Fruit fly (Drosophila melanogaster) whole organism, embryonic: ENCODE measurements around the gene klg.
A peak's percentile ranks its signal among the peaks of the same experiment; 100 is the strongest.

Source experiments
- Atf-2 ChIP-seq: fragments of 200-800 bp; sonication (Bioruptor generic); optimal IDR thresholded peaks from 2 replicates; lab custom pipeline; 2016; ENCODE audit warnings: missing biosample characterization, missing genetic modification characterization
- Bgb ChIP-seq: fragments of 200-800 bp; sonication (Bioruptor generic); IDR thresholded peaks from 2 replicates; pipeline ENCODE4 v1.3.6; 2022; ENCODE audit warnings: missing biosample characterization, missing genetic modification characterization; ENCODE audit not compliant: partially characterized antibody
- CG10147 ChIP-seq: fragments of 200-800 bp; sonication (Bioruptor generic); optimal IDR thresholded peaks from 2 replicates; lab custom pipeline; 2019; ENCODE audit warnings: missing biosample characterization, mild to moderate bottlenecking, missing genetic modification characterization, moderate library complexity
- CG10543 ChIP-seq: fragments of 200-800 bp; sonication (Bioruptor generic); optimal IDR thresholded peaks from 3 replicates; lab custom pipeline; 2017; ENCODE audit warnings: missing biosample characterization, mild to moderate bottlenecking, missing genetic modification characterization, moderate library complexity
- CG10959 ChIP-seq: fragments of 200-800 bp; sonication (Bioruptor generic); IDR thresholded peaks from 2 replicates; pipeline ENCODE4 v1.3.6; 2022; ENCODE audit warnings: missing biosample characterization, missing genetic modification characterization
- CG11093 ChIP-seq: fragments of 200-800 bp; sonication (Bioruptor generic); IDR thresholded peaks from 3 replicates; pipeline ENCODE4 v1.3.6; 2022; ENCODE audit warnings: missing biosample characterization, missing genetic modification characterization
- CG11695 ChIP-seq: fragments of 200-800 bp; sonication (Bioruptor generic); IDR thresholded peaks from 3 replicates; pipeline ENCODE4 v1.3.6; 2022; ENCODE audit warnings: missing biosample characterization, missing genetic modification characterization
- CG12071 ChIP-seq: fragments of 200-800 bp; sonication (Bioruptor generic); optimal IDR thresholded peaks from 3 replicates; lab custom pipeline; 2018; ENCODE audit warnings: missing biosample characterization, mild to moderate bottlenecking, missing genetic modification characterization
- CG12744 ChIP-seq: fragments of 200-800 bp; sonication (Bioruptor generic); optimal IDR thresholded peaks from 2 replicates; lab custom pipeline; 2016; ENCODE audit warnings: missing biosample characterization, missing genetic modification characterization
- CG12769 ChIP-seq: fragments of 200-800 bp; sonication (Bioruptor generic); optimal IDR thresholded peaks from 2 replicates; lab custom pipeline; 2019; ENCODE audit warnings: missing biosample characterization, mild to moderate bottlenecking, missing genetic modification characterization, moderate library complexity
- CG1529 ChIP-seq: fragments of 200-800 bp; sonication (Bioruptor generic); optimal IDR thresholded peaks from 3 replicates; lab custom pipeline; 2018; ENCODE audit warnings: missing biosample characterization, missing genetic modification characterization
- CG1647 ChIP-seq: fragments of 200-800 bp; sonication (Bioruptor generic); optimal IDR thresholded peaks from 3 replicates; lab custom pipeline; 2016; ENCODE audit warnings: missing biosample characterization, missing genetic modification characterization
- CG17612 ChIP-seq: fragments of 200-800 bp; sonication (Bioruptor generic); IDR thresholded peaks from 2 replicates; pipeline ENCODE4 v1.3.6; 2022; ENCODE audit warnings: missing biosample characterization, missing genetic modification characterization
- CG18619 ChIP-seq: fragments of 200-800 bp; sonication (Bioruptor generic); optimal IDR thresholded peaks from 3 replicates; lab custom pipeline; 2017; ENCODE audit warnings: missing biosample characterization, mild to moderate bottlenecking, missing genetic modification characterization
- CG2129 ChIP-seq: fragments of 200-800 bp; sonication (Bioruptor generic); IDR thresholded peaks from 2 replicates; pipeline ENCODE4 v1.3.6; 2022; ENCODE audit warnings: missing biosample characterization, missing genetic modification characterization; ENCODE audit not compliant: partially characterized antibody
- CG2202 ChIP-seq: fragments of 200-800 bp; sonication (Bioruptor generic); optimal IDR thresholded peaks from 2 replicates; lab custom pipeline; 2018; ENCODE audit warnings: missing biosample characterization, mild to moderate bottlenecking, missing genetic modification characterization
- CG32767 ChIP-seq: fragments of 200-800 bp; sonication (Bioruptor generic); IDR thresholded peaks from 2 replicates; pipeline ENCODE4 v1.3.6; 2022; ENCODE audit warnings: missing biosample characterization, missing genetic modification characterization
- CG33213 ChIP-seq: fragments of 200-800 bp; sonication (Bioruptor generic); optimal IDR thresholded peaks from 3 replicates; lab custom pipeline; 2016; ENCODE audit warnings: missing biosample characterization, missing genetic modification characterization
- CG4282 ChIP-seq: fragments of 200-800 bp; sonication (Bioruptor generic); optimal IDR thresholded peaks from 2 replicates; lab custom pipeline; 2016; ENCODE audit warnings: missing biosample characterization, missing genetic modification characterization
- CG4707 ChIP-seq: fragments of 200-800 bp; sonication (Bioruptor generic); optimal IDR thresholded peaks from 2 replicates; lab custom pipeline; 2018; ENCODE audit warnings: missing biosample characterization, mild to moderate bottlenecking, missing genetic modification characterization, moderate library complexity
- CG7745 ChIP-seq: fragments of 200-800 bp; sonication (Bioruptor generic); optimal IDR thresholded peaks from 2 replicates; lab custom pipeline; 2018; ENCODE audit warnings: missing biosample characterization, mild to moderate bottlenecking, missing genetic modification characterization, moderate library complexity
- CG8359 ChIP-seq: fragments of 200-800 bp; sonication (Bioruptor generic); optimal IDR thresholded peaks from 2 replicates; lab custom pipeline; 2017; ENCODE audit warnings: missing biosample characterization, mild to moderate bottlenecking, missing genetic modification characterization, borderline replicate concordance
- CG8478 ChIP-seq: fragments of >200 bp; optimal IDR thresholded peaks from 2 replicates; lab custom pipeline; 2018
- CkIIα-i1 ChIP-seq: fragments of 200-800 bp; sonication (Bioruptor generic); IDR thresholded peaks from 2 replicates; pipeline ENCODE4 v1.3.6; 2022; ENCODE audit warnings: missing biosample characterization, missing genetic modification characterization
- CrebB ChIP-seq: fragments of 200-800 bp; sonication (Bioruptor generic); optimal IDR thresholded peaks from 3 replicates; lab custom pipeline; 2018; ENCODE audit warnings: missing biosample characterization, mild to moderate bottlenecking, missing genetic modification characterization
- Dbx ChIP-seq: fragments of 200-800 bp; sonication (Bioruptor generic); IDR thresholded peaks from 3 replicates; pipeline ENCODE4 v1.3.6; 2022; ENCODE audit warnings: missing biosample characterization, missing genetic modification characterization
- E2f1 ChIP-seq: fragments of 200-800 bp; sonication (Bioruptor generic); IDR thresholded peaks from 2 replicates; pipeline ENCODE4 v1.3.6; 2022; ENCODE audit warnings: missing biosample characterization, missing genetic modification characterization
- Fer1 ChIP-seq: fragments of 200-800 bp; sonication (Bioruptor generic); optimal IDR thresholded peaks from 2 replicates; lab custom pipeline; 2017; ENCODE audit warnings: missing biosample characterization, mild to moderate bottlenecking, missing genetic modification characterization
- Jarid2 ChIP-seq: fragments of 200-800 bp; sonication (Bioruptor generic); optimal IDR thresholded peaks from 3 replicates; lab custom pipeline; 2017; ENCODE audit warnings: mild to moderate bottlenecking, missing biosample characterization, missing genetic modification reagents, missing genetic modification characterization
- Kr ChIP-seq: fragments of 200-800 bp; sonication (Bioruptor generic); optimal IDR thresholded peaks from 2 replicates; lab custom pipeline; 2017; ENCODE audit warnings: missing biosample characterization, mild to moderate bottlenecking, missing genetic modification characterization
- Max ChIP-seq: fragments of 200-800 bp; sonication (Bioruptor generic); optimal IDR thresholded peaks from 2 replicates; lab custom pipeline; 2016; ENCODE audit warnings: missing biosample characterization, mild to moderate bottlenecking, missing genetic modification characterization
- Myb ChIP-seq: fragments of 200-800 bp; sonication (Bioruptor generic); optimal IDR thresholded peaks from 2 replicates; lab custom pipeline; 2016; ENCODE audit warnings: missing biosample characterization, missing genetic modification characterization
- NK7.1 ChIP-seq: fragments of 200-800 bp; sonication (Bioruptor generic); optimal IDR thresholded peaks from 3 replicates; lab custom pipeline; 2016; ENCODE audit warnings: missing biosample characterization, missing genetic modification characterization
- Nf-YA ChIP-seq: fragments of 200-800 bp; sonication (Bioruptor generic); IDR thresholded peaks from 2 replicates; pipeline ENCODE4 v1.3.6; 2022; ENCODE audit warnings: missing biosample characterization, missing genetic modification characterization
- Rx ChIP-seq: fragments of 200-800 bp; sonication (Bioruptor generic); IDR thresholded peaks from 2 replicates; pipeline ENCODE4 v1.3.6; 2022; ENCODE audit warnings: missing biosample characterization, missing genetic modification characterization
- Six4 ChIP-seq: fragments of 200-800 bp; sonication (Bioruptor generic); optimal IDR thresholded peaks from 2 replicates; lab custom pipeline; 2016; ENCODE audit warnings: missing biosample characterization, missing genetic modification characterization
- ac ChIP-seq: fragments of 200-800 bp; sonication (Bioruptor generic); optimal IDR thresholded peaks from 3 replicates; lab custom pipeline; 2017; ENCODE audit warnings: missing biosample characterization, mild to moderate bottlenecking, missing genetic modification characterization
- ato ChIP-seq: fragments of 200-800 bp; sonication (Bioruptor generic); IDR thresholded peaks from 2 replicates; pipeline ENCODE4 v1.3.6; 2022; ENCODE audit warnings: missing biosample characterization, missing genetic modification characterization; ENCODE audit not compliant: partially characterized antibody
- bcd ChIP-seq: fragments of 200-800 bp; sonication (Bioruptor generic); optimal IDR thresholded peaks from 2 replicates; lab custom pipeline; 2017; ENCODE audit warnings: missing biosample characterization, mild to moderate bottlenecking, missing genetic modification characterization
- br ChIP-seq: fragments of >200 bp; optimal IDR thresholded peaks from 2 replicates; lab custom pipeline; 2017
- crol ChIP-seq: fragments of 200-800 bp; sonication (Bioruptor generic); IDR thresholded peaks from 2 replicates; pipeline ENCODE4 v1.3.6; 2022; ENCODE audit warnings: missing biosample characterization, missing genetic modification characterization
- en ChIP-seq: fragments of 200-800 bp; sonication (Bioruptor generic); optimal IDR thresholded peaks from 2 replicates; lab custom pipeline; 2016; ENCODE audit warnings: missing biosample characterization, missing genetic modification characterization
- exex ChIP-seq: fragments of 200-800 bp; sonication (Bioruptor generic); optimal IDR thresholded peaks from 4 replicates; lab custom pipeline; 2018; ENCODE audit warnings: missing biosample characterization, mild to moderate bottlenecking, missing genetic modification characterization, moderate library complexity
- fd96Cb ChIP-seq: fragments of 200-800 bp; sonication (Bioruptor generic); optimal IDR thresholded peaks from 2 replicates; lab custom pipeline; 2018; ENCODE audit warnings: missing biosample characterization, mild to moderate bottlenecking, missing genetic modification characterization, moderate library complexity
- ftz-f1 ChIP-seq: fragments of 200-800 bp; sonication (Bioruptor generic); optimal IDR thresholded peaks from 2 replicates; lab custom pipeline; 2016; ENCODE audit warnings: missing biosample characterization, missing genetic modification characterization
- inv ChIP-seq: fragments of 200-800 bp; sonication (Bioruptor generic); IDR thresholded peaks from 2 replicates; pipeline ENCODE4 v1.3.6; 2022; ENCODE audit warnings: missing biosample characterization, missing genetic modification characterization; ENCODE audit not compliant: partially characterized antibody
- mam ChIP-seq: fragments of 200-800 bp; sonication (Bioruptor generic); optimal IDR thresholded peaks from 3 replicates; lab custom pipeline; 2016; ENCODE audit warnings: missing biosample characterization, missing genetic modification characterization
- pb ChIP-seq: fragments of 200-800 bp; sonication (Bioruptor generic); optimal IDR thresholded peaks from 3 replicates; lab custom pipeline; 2016; ENCODE audit warnings: missing biosample characterization, missing genetic modification characterization
- pita ChIP-seq: fragments of 200-800 bp; sonication (Bioruptor generic); optimal IDR thresholded peaks from 2 replicates; lab custom pipeline; 2017; ENCODE audit warnings: missing biosample characterization, mild to moderate bottlenecking, missing genetic modification characterization
- pzg ChIP-seq: fragments of 200-800 bp; sonication (Bioruptor generic); optimal IDR thresholded peaks from 3 replicates; lab custom pipeline; 2018; ENCODE audit warnings: missing biosample characterization, mild to moderate bottlenecking, missing genetic modification characterization, moderate library complexity
- toy ChIP-seq: fragments of 200-800 bp; sonication (Bioruptor generic); IDR thresholded peaks from 2 replicates; pipeline ENCODE4 v1.3.6; 2022; ENCODE audit warnings: missing biosample characterization, missing genetic modification characterization
- vvl ChIP-seq: fragments of 200-800 bp; sonication (Bioruptor generic); IDR thresholded peaks from 2 replicates; pipeline ENCODE4 v1.3.6; 2022; ENCODE audit warnings: missing biosample characterization, missing genetic modification characterization
- z ChIP-seq: fragments of 200-800 bp; sonication (Bioruptor generic); IDR thresholded peaks from 3 replicates; pipeline ENCODE4 v1.3.6; 2022; ENCODE audit warnings: missing biosample characterization, missing genetic modification characterization

klg gene

dm6 chr3R:22878416-22878815 lies 20.7 kb upstream of the klg start (continued):
- TF ChIP-seq pita: no peak
- no peak for TF ChIP-seq ac (GFP tag; lab: Kevin White, UChicago)
- no peak for TF ChIP-seq CG10543 (GFP tag; lab: Kevin White, UChicago)
- TF ChIP-seq ato: no peak
- no peak for TF ChIP-seq CrebB (tag; lab: Kevin White, UChicago)
- TF ChIP-seq CG12071 (GFP tag; lab: Kevin White, UChicago): peak; percentile 3
- no peak for TF ChIP-seq CG4282
- no peak for TF ChIP-seq CG4707 (GFP tag; lab: Kevin White, UChicago)
- TF ChIP-seq Nf-YA (GFP tag; lab: Robert Waterston, UW): no peak
- TF ChIP-seq mam (GFP tag; lab: Kevin White, UChicago): no peak
- TF ChIP-seq CG12744 (GFP tag; lab: Kevin White, UChicago): no peak
- peak; percentile 41 for TF ChIP-seq CG2202 (tag; lab: Kevin White, UChicago)
- no peak for TF ChIP-seq ftz-f1 (GFP tag; lab: Kevin White, UChicago)
- no peak for TF ChIP-seq CG2129 (GFP tag; lab: Robert Waterston, UW)
- no peak for TF ChIP-seq CG8359 (GFP tag; lab: Kevin White, UChicago)
- TF ChIP-seq Myb: no peak
- TF ChIP-seq CG8478 (lab: Kevin White, UChicago): no peak
- TF ChIP-seq CG7745: no peak
- no peak for TF ChIP-seq CG33213 (GFP tag; lab: Kevin White, UChicago)
- TF ChIP-seq br (lab: Kevin White, UChicago): no peak
- no peak for TF ChIP-seq Rx (GFP tag; lab: Robert Waterston, UW)
- no peak for TF ChIP-seq z (GFP tag; lab: Robert Waterston, UW)
- TF ChIP-seq pb (GFP tag; lab: Kevin White, UChicago): no peak
- TF ChIP-seq CG1647 (GFP tag; lab: Kevin White, UChicago): no peak
- no peak for TF ChIP-seq Jarid2
- no peak for TF ChIP-seq Bgb (GFP tag; lab: Robert Waterston, UW)
- peak; percentile 54 for TF ChIP-seq bcd (GFP tag; lab: Kevin White, UChicago)
- no peak for TF ChIP-seq Kr
- peak; percentile 57; the same call in 1 of the 2 replicates for TF ChIP-seq E2f1 (GFP tag; lab: Robert Waterston, UW)
- peak; percentile 37; the same call in 1 of the 2 replicates for TF ChIP-seq CG10959 (GFP tag; lab: Robert Waterston, UW)
- no peak for TF ChIP-seq crol (GFP tag; lab: Robert Waterston, UW)
- TF ChIP-seq inv (GFP tag; lab: Robert Waterston, UW): no peak
- TF ChIP-seq Six4 (GFP tag; lab: Kevin White, UChicago): no peak
- TF ChIP-seq CG32767: no peak
- no peak for TF ChIP-seq Atf-2 (GFP tag; lab: Kevin White, UChicago)
- TF ChIP-seq fd96Cb (tag; lab: Kevin White, UChicago): peak; percentile 57
- no peak for TF ChIP-seq NK7.1 (GFP tag; lab: Kevin White, UChicago)
- peak; percentile 56; the same call in 1 of the 3 replicates for TF ChIP-seq CG11695
- no peak for TF ChIP-seq pzg (GFP tag; lab: Kevin White, UChicago)
- 0 out of 3 replicates have a peak, but pooled peaks have one; percentile 47 for TF ChIP-seq CG11093 (GFP tag; lab: Robert Waterston, UW)
- TF ChIP-seq CG18619: peak; percentile 24
- TF ChIP-seq CkIIα-i1: no peak
- peak; percentile 30 for TF ChIP-seq CG12769 (tag; lab: Kevin White, UChicago)
- TF ChIP-seq toy (GFP tag; lab: Robert Waterston, UW): no peak
- peak; percentile 23 for TF ChIP-seq CG1529 (GFP tag; lab: Kevin White, UChicago)
- peak; percentile 50; the same call in 1 of the 2 replicates for TF ChIP-seq vvl (GFP tag; lab: Robert Waterston, UW)
- TF ChIP-seq exex (tag; lab: Kevin White, UChicago): no peak
- TF ChIP-seq Fer1 (GFP tag; lab: Kevin White, UChicago): no peak
- no peak for TF ChIP-seq en (GFP tag; lab: Kevin White, UChicago)
- no peak for TF ChIP-seq Max (GFP tag; lab: Kevin White, UChicago)
- peak; percentile 11 for TF ChIP-seq CG10147 (GFP tag; lab: Kevin White, UChicago)
- no peak for TF ChIP-seq Dbx
- no peak for TF ChIP-seq CG17612 (GFP tag; lab: Robert Waterston, UW)
